Fruit fly (Drosophila melanogaster) whole organism, prepupa: ENCODE data around the gene TotM.

Experiments
- CG10631 ChIP-seq: fragments of 200-800 bp; sonication (Bioruptor generic); optimal IDR thresholded peaks from 2 replicates; lab custom pipeline; 2016; ENCODE audit warnings: missing biosample characterization, missing genetic modification characterization
- CG11294 ChIP-seq: fragments of 200-800 bp; sonication (Bioruptor generic); IDR thresholded peaks from 2 replicates; pipeline ENCODE4 v1.3.6; 2022; ENCODE audit warnings: missing biosample characterization, missing genetic modification characterization
- CG11762 ChIP-seq: fragments of 200-800 bp; sonication (Bioruptor generic); optimal IDR thresholded peaks from 3 replicates; lab custom pipeline; 2016; ENCODE audit warnings: missing biosample characterization, missing genetic modification characterization; ENCODE audit not compliant: insufficient read depth
- CG1621 ChIP-seq: fragments of 200-800 bp; sonication (Bioruptor generic); optimal IDR thresholded peaks from 3 replicates; lab custom pipeline; 2018; ENCODE audit warnings: missing biosample characterization, mild to moderate bottlenecking, missing genetic modification characterization
- CG16779 ChIP-seq: fragments of 200-800 bp; sonication (Bioruptor generic); optimal IDR thresholded peaks from 3 replicates; lab custom pipeline; 2017; ENCODE audit warnings: missing biosample characterization, mild to moderate bottlenecking, missing genetic modification characterization
- CG3032 ChIP-seq: fragments of 200-800 bp; optimal IDR thresholded peaks from 2 replicates; lab custom pipeline; 2019; ENCODE audit warnings: missing biosample characterization, mild to moderate bottlenecking, missing genetic modification characterization, moderate library complexity
- CG31627 ChIP-seq: fragments of 200-800 bp; sonication (Bioruptor generic); optimal IDR thresholded peaks from 3 replicates; lab custom pipeline; 2016; ENCODE audit warnings: missing biosample characterization, missing genetic modification characterization
- CG32006 ChIP-seq: fragments of 200-800 bp; sonication (Bioruptor generic); optimal IDR thresholded peaks from 3 replicates; lab custom pipeline; 2017; ENCODE audit warnings: missing biosample characterization, mild to moderate bottlenecking, missing genetic modification characterization
- CG3919 ChIP-seq: fragments of 200-800 bp; sonication (Bioruptor generic); optimal IDR thresholded peaks from 3 replicates; lab custom pipeline; 2016; ENCODE audit warnings: missing biosample characterization, missing genetic modification characterization
- CG7368 ChIP-seq: fragments of 200-800 bp; sonication (Bioruptor generic); optimal IDR thresholded peaks from 3 replicates; lab custom pipeline; 2016; ENCODE audit warnings: missing biosample characterization, missing genetic modification characterization
- CG8119 ChIP-seq: fragments of 200-800 bp; sonication (Bioruptor generic); IDR thresholded peaks from 3 replicates; pipeline ENCODE4 v1.3.6; 2022; ENCODE audit warnings: missing biosample characterization, missing genetic modification characterization
- CG8632 ChIP-seq: fragments of 200-800 bp; sonication (Bioruptor generic); optimal IDR thresholded peaks from 3 replicates; lab custom pipeline; 2016; ENCODE audit warnings: missing biosample characterization, missing genetic modification characterization
- CG9139 ChIP-seq: fragments of 200-800 bp; sonication (Bioruptor generic); optimal IDR thresholded peaks from 3 replicates; lab custom pipeline; 2017; ENCODE audit warnings: missing biosample characterization, mild to moderate bottlenecking, missing genetic modification characterization
- Eip75B ChIP-seq: fragments of 200-800 bp; sonication (Bioruptor generic); optimal IDR thresholded peaks from 3 replicates; lab custom pipeline; 2016; ENCODE audit warnings: missing biosample characterization, missing genetic modification characterization
- Eip78C ChIP-seq: fragments of 200-800 bp; sonication (Bioruptor generic); peaks from one replicate; lab custom pipeline; 2016; ENCODE audit warnings: missing biosample characterization, missing genetic modification characterization
- Eip93F ChIP-seq: fragments of 200-800 bp; sonication (Bioruptor generic); optimal IDR thresholded peaks from 2 replicates; lab custom pipeline; 2016; ENCODE audit warnings: missing biosample characterization, mild to moderate bottlenecking, missing genetic modification characterization
- Hr4 ChIP-seq: fragments of 200-800 bp; sonication (Bioruptor generic); optimal IDR thresholded peaks from 3 replicates; lab custom pipeline; 2016; ENCODE audit warnings: missing biosample characterization, missing genetic modification characterization
- Lpt ChIP-seq: fragments of 200-800 bp; sonication (Bioruptor generic); optimal IDR thresholded peaks from 3 replicates; lab custom pipeline; 2016; ENCODE audit warnings: missing biosample characterization, missing genetic modification characterization
- Met ChIP-seq: fragments of 200-800 bp; sonication (Bioruptor generic); optimal IDR thresholded peaks from 3 replicates; lab custom pipeline; 2016; ENCODE audit warnings: missing biosample characterization, missing genetic modification characterization
- Sox15 ChIP-seq: fragments of 200-800 bp; sonication (Bioruptor generic); optimal IDR thresholded peaks from 3 replicates; lab custom pipeline; 2016; ENCODE audit warnings: missing biosample characterization, missing genetic modification characterization
- cyc ChIP-seq: fragments of 200-800 bp; sonication (Bioruptor generic); optimal IDR thresholded peaks from 3 replicates; lab custom pipeline; 2016; ENCODE audit warnings: missing biosample characterization, missing genetic modification characterization
- dac ChIP-seq: fragments of 200-800 bp; sonication (Bioruptor generic); optimal IDR thresholded peaks from 2 replicates; lab custom pipeline; 2017; ENCODE audit warnings: missing biosample characterization, mild to moderate bottlenecking, missing genetic modification characterization
- dsx ChIP-seq: fragments of 200-800 bp; optimal IDR thresholded peaks from 3 replicates; lab custom pipeline; 2019; ENCODE audit warnings: missing biosample characterization, mild to moderate bottlenecking, missing genetic modification characterization, moderate library complexity; ENCODE audit not compliant: poor library complexity, severe bottlenecking
- eg ChIP-seq: fragments of 200-800 bp; sonication (Bioruptor generic); IDR thresholded peaks from 3 replicates; pipeline ENCODE4 v1.3.6; 2022; ENCODE audit warnings: missing biosample characterization, missing genetic modification characterization
- fd59A ChIP-seq: fragments of 200-800 bp; sonication (Bioruptor generic); optimal IDR thresholded peaks from 2 replicates; lab custom pipeline; 2017; ENCODE audit warnings: missing biosample characterization, mild to moderate bottlenecking, missing genetic modification characterization, missing genetic modification reagents
- fd85E ChIP-seq: fragments of 200-800 bp; sonication (Bioruptor generic); optimal IDR thresholded peaks from 3 replicates; lab custom pipeline; 2016; ENCODE audit warnings: missing biosample characterization, missing genetic modification characterization
- lz ChIP-seq: fragments of 200-800 bp; sonication (Bioruptor generic); optimal IDR thresholded peaks from 3 replicates; lab custom pipeline; 2016; ENCODE audit warnings: missing biosample characterization, missing genetic modification characterization
- net ChIP-seq: fragments of 200-800 bp; sonication (Bioruptor generic); optimal IDR thresholded peaks from 3 replicates; lab custom pipeline; 2016; ENCODE audit warnings: missing biosample characterization, missing genetic modification characterization
- spab ChIP-seq: fragments of 200-800 bp; sonication (Bioruptor generic); optimal IDR thresholded peaks from 2 replicates; lab custom pipeline; 2017; ENCODE audit warnings: missing biosample characterization, mild to moderate bottlenecking, missing genetic modification characterization, missing genetic modification reagents
- ss ChIP-seq, 2 experiments: fragments of 200-800 bp; sonication (Bioruptor generic); optimal IDR thresholded peaks; 2 replicates in 1 of 2; 3 replicates in 1 of 2; lab custom pipeline; 2017 to 2018; ENCODE audit warnings: mild to moderate bottlenecking in 2 of 2, missing biosample characterization in 2 of 2, missing genetic modification characterization in 2 of 2, moderate library complexity in 1 of 2
- svp ChIP-seq: fragments of 200-800 bp; sonication (Bioruptor generic); peaks from one replicate; lab custom pipeline; 2016; ENCODE audit warnings: missing biosample characterization, missing genetic modification characterization
- vri ChIP-seq: fragments of 200-800 bp; sonication (Bioruptor generic); optimal IDR thresholded peaks from 3 replicates; lab custom pipeline; 2016; ENCODE audit warnings: missing biosample characterization, mild to moderate bottlenecking, missing genetic modification characterization

TotM gene

DNA sequence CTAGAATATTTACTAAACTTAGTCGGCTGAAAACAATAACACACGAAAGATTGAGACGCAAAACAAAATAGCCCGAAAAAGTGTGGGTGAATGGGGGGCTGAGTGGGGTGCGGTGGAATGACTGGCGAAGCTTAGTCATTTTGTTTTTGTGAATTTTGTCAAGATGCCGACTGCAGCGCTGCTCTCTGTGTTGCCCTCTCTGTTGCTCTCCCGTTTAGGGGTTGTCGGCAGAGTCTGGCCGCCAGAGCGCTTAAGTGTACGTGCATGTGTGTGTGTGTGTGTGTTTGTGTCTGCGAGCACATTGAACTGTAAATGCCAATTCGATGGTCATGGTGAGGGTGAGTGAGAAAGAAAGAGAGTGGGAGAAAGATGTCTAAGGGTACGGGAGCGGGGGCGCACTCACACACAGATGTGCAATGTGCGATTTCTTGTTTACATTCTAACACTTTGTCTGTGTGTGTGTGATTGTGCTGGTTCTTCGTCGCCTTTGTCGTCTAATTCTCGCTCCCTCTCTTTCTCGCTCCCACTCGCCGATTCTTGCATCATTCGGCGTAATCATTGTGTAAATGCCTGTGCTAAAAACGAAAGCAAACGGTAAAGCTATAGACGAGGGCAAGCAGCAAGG lies 23.2 kb upstream of the TotM start (continued):
- no peak for TF ChIP-seq fd85E (GFP tag; lab: Kevin White, UChicago)
- no peak for TF ChIP-seq CG1621 (tag; lab: Kevin White, UChicago)
- no peak for TF ChIP-seq fd59A
- TF ChIP-seq CG8119 (GFP tag; lab: Robert Waterston, UW): no peak
- no peak for TF ChIP-seq CG32006 (GFP tag; lab: Kevin White, UChicago)
- TF ChIP-seq vri (GFP tag; lab: Kevin White, UChicago): peak; percentile 100
- no peak for TF ChIP-seq CG3032 (tag; lab: Kevin White, UChicago)
- TF ChIP-seq CG16779 (tag; lab: Kevin White, UChicago): peak; percentile 30
- TF ChIP-seq Sox15 (GFP tag; lab: Kevin White, UChicago): no peak
- TF ChIP-seq cyc (GFP tag; lab: Kevin White, UChicago): no peak
- no peak for TF ChIP-seq spab (GFP tag; lab: Kevin White, UChicago)
- TF ChIP-seq lz (GFP tag; lab: Kevin White, UChicago): no peak
- peak; percentile 73 for TF ChIP-seq Eip78C (GFP tag; lab: Kevin White, UChicago)
- no peak for TF ChIP-seq Met (GFP tag; lab: Kevin White, UChicago)
- TF ChIP-seq CG8632: no peak
- TF ChIP-seq dac: no peak

- TF ChIP-seq spab (GFP tag; lab: Kevin White, UChicago) (no peak), Eip93F (GFP tag; lab: Kevin White, UChicago) (no peak), CG10631 (GFP tag; lab: Kevin White, UChicago) (no peak), lz (GFP tag; lab: Kevin White, UChicago) (no peak), CG11294 (GFP tag; lab: Robert Waterston, UW) (no peak), dac (no peak)
Observed at dm6 chr2L:5309369-5309768, 20.3 kb upstream of the TotM start.

DNA sequence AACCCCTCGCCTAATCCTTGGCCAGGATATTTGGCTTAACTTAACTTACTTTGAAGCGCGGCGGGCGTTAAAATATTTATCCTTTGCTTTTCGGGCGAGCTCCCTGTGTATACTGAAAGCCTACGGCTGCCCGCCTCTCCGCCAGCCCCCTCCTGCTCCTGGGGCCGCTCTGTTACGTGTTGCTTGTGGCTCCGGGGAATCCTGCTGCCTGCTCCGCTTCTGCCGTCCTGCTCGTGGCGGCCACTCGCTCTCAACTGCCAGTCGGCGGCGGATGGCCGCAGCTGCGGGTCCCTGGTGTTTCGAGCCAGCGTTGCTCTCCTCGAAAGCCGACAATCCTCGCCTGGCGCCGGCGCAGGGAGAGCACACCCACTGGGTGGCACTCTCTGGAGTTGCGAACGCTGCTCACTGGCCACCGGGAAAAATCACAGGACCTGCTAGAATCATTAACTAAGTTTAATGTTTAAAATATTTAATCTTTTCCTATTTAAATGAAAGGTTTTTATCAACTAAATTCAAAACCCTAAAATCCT lies 15.0 kb upstream of the TotM start, which contains the start of gene CG14024:
Gene CG14024, minus strand, starts transcription at position 266 of the 530 bp plus-strand sequence.
- TF ChIP-seq Eip75B (GFP tag; lab: Kevin White, UChicago) (no peak), Met (GFP tag; lab: Kevin White, UChicago) (no peak), CG7368 (GFP tag; lab: Kevin White, UChicago) (no peak)
- TF ChIP-seq, all 60 proteins: peak for 0

- TF ChIP-seq svp (GFP tag; lab: Kevin White, UChicago) (peak; percentile 61), Hr4 (GFP tag; lab: Kevin White, UChicago) (no peak), net (GFP tag; lab: Kevin White, UChicago) (no peak)
- TF ChIP-seq, all 60 proteins: peak for 1
Observed at dm6 chr2L:5320063-5320462, 9.6 kb upstream of the TotM start.

DNA sequence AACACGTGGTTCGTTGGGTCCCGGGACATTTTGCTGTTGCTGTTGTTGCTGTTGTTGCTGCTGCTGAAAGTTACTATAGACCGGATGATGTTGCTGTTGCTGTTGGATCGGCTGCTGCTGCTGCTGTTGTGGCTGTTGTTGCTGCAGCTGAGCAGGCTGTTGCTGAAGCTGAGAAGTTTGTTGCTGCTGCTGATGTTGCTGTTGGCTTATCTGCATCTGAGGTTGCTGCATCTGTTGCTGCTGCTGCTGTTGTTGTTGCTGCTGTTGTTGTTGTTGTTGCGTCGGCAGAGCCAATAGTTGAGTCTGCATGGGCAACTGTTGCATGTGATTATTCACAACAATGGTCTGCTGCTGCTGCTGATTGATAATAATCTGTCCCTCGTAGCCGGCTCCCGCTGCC lies 8.6 kb upstream of the TotM start:
- TF ChIP-seq svp (GFP tag; lab: Kevin White, UChicago) (no peak), CG11762 (GFP tag; lab: Kevin White, UChicago) (no peak), CG3919 (no peak), Eip75B (GFP tag; lab: Kevin White, UChicago) (no peak), CG3032 (tag; lab: Kevin White, UChicago) (no peak), ss (GFP tag; optimal IDR thresholded peaks at IDR 0.05; lab: Kevin White, UChicago) (no peak), Lpt (GFP tag; lab: Kevin White, UChicago) (no peak), Met (GFP tag; lab: Kevin White, UChicago) (no peak), CG31627 (GFP tag; lab: Kevin White, UChicago) (no peak), dsx (no peak), eg (GFP tag; lab: Robert Waterston, UW) (no peak), CG9139 (GFP tag; lab: Kevin White, UChicago) (no peak), CG32006 (GFP tag; lab: Kevin White, UChicago) (no peak)
